Worm (Caenorhabditis elegans) whole organism, midembryonic: ENCODE measurements around the gene F55B11.6.
"Not testable (repeated sequence)": the region's sequence is repeated elsewhere in the genome, so short reads cannot be mapped to it uniquely, and the experiment has no call there.

Experiments
- T22C8.4 ChIP-seq: fragments of 200-800 bp; sonication (Bioruptor generic); IDR thresholded peaks from 2 replicates; pipeline ENCODE4 v1.3.6; 2022; ENCODE audit warnings: missing genetic modification characterization, missing compliant biosample characterization
- cog-1 ChIP-seq: sonication (generic microtip); optimal IDR thresholded peaks from 2 replicates; lab custom pipeline; 2016; ENCODE audit warnings: missing genetic modification characterization, missing compliant biosample characterization
- flt-1 ChIP-seq: fragments of 200-800 bp; sonication (Bioruptor generic); IDR thresholded peaks from 2 replicates; pipeline ENCODE4 v1.3.6; 2022; ENCODE audit warnings: missing genetic modification characterization, missing compliant biosample characterization
- klf-2 ChIP-seq: fragments of 200-800 bp; sonication (Bioruptor generic); conservative IDR thresholded peaks from 2 replicates; pipeline ENCODE4 v1.3.6; 2022; ENCODE audit warnings: missing genetic modification reagents, missing genetic modification characterization, missing compliant biosample characterization
- med-1 ChIP-seq: sonication (generic microtip); optimal IDR thresholded peaks from 2 replicates; lab custom pipeline; 2017; ENCODE audit warnings: missing genetic modification characterization, mild to moderate bottlenecking, missing compliant biosample characterization, antibody characterized with exemption, missing genetic modification reagents; ENCODE audit not compliant: insufficient read depth
- ref-1 ChIP-seq: fragments of 200-800 bp; sonication (Bioruptor generic); conservative IDR thresholded peaks from 2 replicates; pipeline ENCODE4 v1.3.6; 2022; ENCODE audit warnings: missing genetic modification reagents, missing genetic modification characterization, missing compliant biosample characterization
- tab-1 ChIP-seq: fragments of 200-800 bp; sonication (Bioruptor generic); IDR thresholded peaks from 2 replicates; pipeline ENCODE4 v1.3.6; 2022; ENCODE audit warnings: missing genetic modification characterization, missing compliant biosample characterization
- ztf-23 ChIP-seq: fragments of 200-800 bp; sonication (Bioruptor generic); IDR thresholded peaks from 2 replicates; pipeline ENCODE4 v1.3.6; 2022; ENCODE audit warnings: missing genetic modification reagents, missing genetic modification characterization, missing compliant biosample characterization
- ztf-29 ChIP-seq: fragments of 200-800 bp; sonication (Bioruptor generic); IDR thresholded peaks from 2 replicates; pipeline ENCODE4 v1.3.6; 2022; ENCODE audit warnings: missing genetic modification reagents, missing genetic modification characterization, missing compliant biosample characterization

The F55B11.6 gene

ce11 chrIV:14427395-14427794 is 10.4 kb upstream of the F55B11.6 start, which contains the start of gene F55B11.5:
F55B11.5 (plus strand) TSS chrIV:14427695.
- TF ChIP-seq ztf-23, ztf-29, flt-1 (GFP tag; lab: Robert Waterston, UW): not testable (repeated sequence)

ce11 chrIV:14424396-14424795 is 7.4 kb upstream of the F55B11.6 start, which contains the start of gene F55B11.3:
F55B11.3 (plus strand) TSS chrIV:14424696.
- TF ChIP-seq T22C8.4 (no peak), flt-1 (GFP tag; lab: Robert Waterston, UW) (no peak), ref-1 (GFP tag; lab: Robert Waterston, UW) (no peak), ztf-23 (GFP tag; lab: Robert Waterston, UW) (no peak), klf-2 (GFP tag; lab: Robert Waterston, UW) (no peak), cog-1 (tag; lab: Kevin White, UChicago) (no peak), med-1 (no peak), tab-1 (GFP tag; lab: Robert Waterston, UW) (no peak)

- TF ChIP-seq ztf-23 (GFP tag; lab: Robert Waterston, UW) (no peak), tab-1 (GFP tag; lab: Robert Waterston, UW) (no peak), T22C8.4 (no peak), ztf-29 (GFP tag; lab: Robert Waterston, UW) (no peak), flt-1 (GFP tag; lab: Robert Waterston, UW) (no peak), cog-1 (tag; lab: Kevin White, UChicago) (no peak), med-1 (no peak), klf-2 (GFP tag; lab: Robert Waterston, UW) (no peak), ref-1 (GFP tag; lab: Robert Waterston, UW) (no peak)
Measured at ce11 chrIV:14423194-14423593, 6.2 kb upstream of the F55B11.6 start, which contains the start of gene F55B11.2. F55B11.2 (minus strand) TSS chrIV:14423294.

- TF ChIP-seq flt-1 (GFP tag; lab: Robert Waterston, UW), result no peak
- no peak for TF ChIP-seq cog-1 (tag; lab: Kevin White, UChicago)
- no peak for TF ChIP-seq klf-2 (GFP tag; lab: Robert Waterston, UW)
- no peak for TF ChIP-seq tab-1 (GFP tag; lab: Robert Waterston, UW)
- TF ChIP-seq med-1, result no peak
- no peak for TF ChIP-seq ref-1 (GFP tag; lab: Robert Waterston, UW)
- no peak for TF ChIP-seq ztf-23 (GFP tag; lab: Robert Waterston, UW)
- no peak for TF ChIP-seq T22C8.4
- no peak for TF ChIP-seq ztf-29 (GFP tag; lab: Robert Waterston, UW)
Measured at ce11 chrIV:14421938-14422337, 4.9 kb upstream of the F55B11.6 start, which contains the start of gene F55B11.7. F55B11.7 (minus strand) TSS chrIV:14422038.

ce11 chrIV:14414200-14414599 is 2.8 kb downstream of the F55B11.6 start:
- no peak for TF ChIP-seq klf-2 (GFP tag; lab: Robert Waterston, UW)
- no peak for TF ChIP-seq flt-1 (GFP tag; lab: Robert Waterston, UW)
- TF ChIP-seq cog-1 (tag; lab: Kevin White, UChicago), result no peak
- TF ChIP-seq ref-1 (GFP tag; lab: Robert Waterston, UW), result no peak
- no peak for TF ChIP-seq tab-1 (GFP tag; lab: Robert Waterston, UW)
- no peak for TF ChIP-seq med-1
- no peak for TF ChIP-seq T22C8.4
- TF ChIP-seq ztf-23 (GFP tag; lab: Robert Waterston, UW), result no peak
- TF ChIP-seq ztf-29 (GFP tag; lab: Robert Waterston, UW), result no peak

ce11 chrIV:14413386-14413785 is 3.6 kb downstream of the F55B11.6 start:
- TF ChIP-seq ref-1 (GFP tag; lab: Robert Waterston, UW), result no peak
- TF ChIP-seq flt-1 (GFP tag; lab: Robert Waterston, UW), result no peak
- TF ChIP-seq ztf-29 (GFP tag; lab: Robert Waterston, UW), result no peak
- TF ChIP-seq ztf-23 (GFP tag; lab: Robert Waterston, UW), result no peak
- no peak for TF ChIP-seq tab-1 (GFP tag; lab: Robert Waterston, UW)
- TF ChIP-seq cog-1 (tag; lab: Kevin White, UChicago), result no peak
- no peak for TF ChIP-seq med-1
- TF ChIP-seq klf-2 (GFP tag; lab: Robert Waterston, UW), result no peak
- no peak for TF ChIP-seq T22C8.4

ce11 chrIV:14412655-14413054 is 4.4 kb downstream of the F55B11.6 start, which contains the start of gene xdh-1:
xdh-1 (minus strand) TSS chrIV:14412894.
- TF ChIP-seq tab-1 (GFP tag; lab: Robert Waterston, UW) (no peak), ztf-23 (GFP tag; lab: Robert Waterston, UW) (no peak), T22C8.4 (no peak), klf-2 (GFP tag; lab: Robert Waterston, UW) (no peak), flt-1 (GFP tag; lab: Robert Waterston, UW) (no peak), med-1 (no peak), ref-1 (GFP tag; lab: Robert Waterston, UW) (no peak), cog-1 (tag; lab: Kevin White, UChicago) (no peak), ztf-29 (GFP tag; lab: Robert Waterston, UW) (no peak)

- no peak for TF ChIP-seq flt-1 (GFP tag; lab: Robert Waterston, UW)
- no peak for TF ChIP-seq ref-1 (GFP tag; lab: Robert Waterston, UW)
- no peak for TF ChIP-seq ztf-29 (GFP tag; lab: Robert Waterston, UW)
- TF ChIP-seq T22C8.4, result no peak
- no peak for TF ChIP-seq ztf-23 (GFP tag; lab: Robert Waterston, UW)
- TF ChIP-seq med-1, result no peak
- no peak for TF ChIP-seq cog-1 (tag; lab: Kevin White, UChicago)
- no peak for TF ChIP-seq tab-1 (GFP tag; lab: Robert Waterston, UW)
- no peak for TF ChIP-seq klf-2 (GFP tag; lab: Robert Waterston, UW)
Measured at ce11 chrIV:14408569-14408968, 8.5 kb downstream of the F55B11.6 start.

ce11 chrIV:14395531-14395930 is 21.5 kb downstream of the F55B11.6 start:
- no peak for TF ChIP-seq ztf-29 (GFP tag; lab: Robert Waterston, UW)
- TF ChIP-seq tab-1 (GFP tag; lab: Robert Waterston, UW), result no peak
- TF ChIP-seq T22C8.4, result no peak
- TF ChIP-seq ref-1 (GFP tag; lab: Robert Waterston, UW), result no peak
- no peak for TF ChIP-seq cog-1 (tag; lab: Kevin White, UChicago)
- no peak for TF ChIP-seq med-1
- no peak for TF ChIP-seq ztf-23 (GFP tag; lab: Robert Waterston, UW)
- no peak for TF ChIP-seq flt-1 (GFP tag; lab: Robert Waterston, UW)
- no peak for TF ChIP-seq klf-2 (GFP tag; lab: Robert Waterston, UW)
